Worm (Caenorhabditis elegans): ENCODE data around the gene Y45F10A.7.
A peak's percentile ranks its signal among the peaks of the same experiment; 100 is the strongest.

ce11 chrIV:13450740-13451139 lies 41.6 kb upstream of the Y45F10A.7 start:
- no peak for TF ChIP-seq cebp-1 (GFP tag; IDR thresholded peaks at IDR 0.05)
- TF ChIP-seq cebp-1 (tag; optimal IDR thresholded peaks at IDR 0.05): no peak
- TF ChIP-seq nfyb-1 (GFP tag; IDR thresholded peaks at IDR 0.05): no peak
- no peak for TF ChIP-seq sptf-2 (GFP tag; optimal IDR thresholded peaks at IDR 0.05)
- no peak for TF ChIP-seq B0336.3 (GFP tag; IDR thresholded peaks at IDR 0.05)
- TF ChIP-seq ama-1 (optimal IDR thresholded peaks at IDR 0.05): no peak
- TF ChIP-seq ama-1 (GFP tag; optimal IDR thresholded peaks at IDR 0.05): no peak
- TF ChIP-seq hrde-1 (tag; optimal IDR thresholded peaks at IDR 0.05; ENCODE audit: borderline replicate concordance): no peak
- no peak for TF ChIP-seq lsy-27 (tag; optimal IDR thresholded peaks at IDR 0.05; ENCODE audit: borderline replicate concordance, insufficient read depth)
- no peak for TF ChIP-seq egrh-3 (GFP tag; IDR thresholded peaks at IDR 0.05)
- TF ChIP-seq efl-1 (GFP tag; optimal IDR thresholded peaks at IDR 0.05): peak; percentile 71
- TF ChIP-seq Y67H2A.10 (GFP tag; conservative IDR thresholded peaks at IDR 0.05): no peak

Measured in whole organism, young adult.